Fruit fly (Drosophila melanogaster): ENCODE data around the gene Megf8.

dm6 chr2L:8099615-8100375 is 56.5 kb downstream of the Megf8 start:
- TF ChIP-seq esn (GFP tag; optimal IDR thresholded peaks at IDR 0.05) (peak; percentile 19), CG8119 (GFP tag; IDR thresholded peaks at IDR 0.05) (no peak), CG4318 (GFP tag; optimal IDR thresholded peaks at IDR 0.05) (no peak), CG8632 (GFP tag; optimal IDR thresholded peaks at IDR 0.05) (no peak), Ets21C (GFP tag; optimal IDR thresholded peaks at IDR 0.05) (no peak), Lpt (GFP tag; optimal IDR thresholded peaks at IDR 0.05) (no peak), Smox (GFP tag; optimal IDR thresholded peaks at IDR 0.05) (no peak), CG7368 (GFP tag; optimal IDR thresholded peaks at IDR 0.05) (no peak), CG6792 (GFP tag; optimal IDR thresholded peaks at IDR 0.05) (no peak)

Data from whole organism, prepupa.